Fruit fly (Drosophila melanogaster) whole organism: ENCODE data around the gene Sodh2.

ENCODE experiments used
- CG8478 ChIP-seq: fragments of >200 bp; optimal IDR thresholded peaks from 2 replicates; lab custom pipeline; 2018; ENCODE audit warnings: inconsistent platforms
- psq ChIP-seq: fragments of >200 bp; optimal IDR thresholded peaks from 2 replicates; lab custom pipeline; 2017

dm6 chr3R:10877808-10878207 lies 1.6 kb downstream of the Sodh2 start:
- TF ChIP-seq CG8478 (lab: Kevin White, UChicago) (no peak), psq (lab: Kevin White, UChicago) (no peak)
